Worm (Caenorhabditis elegans) whole organism, late embryonic: ENCODE results near the gene glb-16.

Experiments used
- C08G9.2 ChIP-seq: sonication (generic microtip); optimal IDR thresholded peaks from 2 replicates; lab custom pipeline; 2016; ENCODE audit warnings: mild to moderate bottlenecking, missing genetic modification characterization, moderate library complexity, missing compliant biosample characterization
- F13H6.1 ChIP-seq: sonication (generic microtip); optimal IDR thresholded peaks from 2 replicates; lab custom pipeline; 2016; ENCODE audit warnings: missing genetic modification characterization, missing compliant biosample characterization
- K02D7.2 ChIP-seq: sonication (generic microtip); optimal IDR thresholded peaks from 2 replicates; lab custom pipeline; 2017; ENCODE audit warnings: mild to moderate bottlenecking, missing genetic modification characterization, missing compliant biosample characterization
- K09A11.1 ChIP-seq: sonication (generic microtip); optimal IDR thresholded peaks from 2 replicates; lab custom pipeline; 2017; ENCODE audit warnings: antibody characterized with exemption, mild to moderate bottlenecking, missing genetic modification characterization, missing compliant biosample characterization; ENCODE audit not compliant: insufficient read depth
- T23F11.4 ChIP-seq: fragments of 200-800 bp; sonication (Bioruptor generic); optimal IDR thresholded peaks from 2 replicates; lab custom pipeline; 2018; ENCODE audit warnings: mild to moderate bottlenecking, missing genetic modification characterization, missing compliant biosample characterization
- ama-1 ChIP-seq: fragments of 150-350 bp; optimal IDR thresholded peaks from 2 replicates; lab custom pipeline; 2014
- ceh-14 ChIP-seq: sonication (generic microtip); optimal IDR thresholded peaks from 2 replicates; lab custom pipeline; 2016; ENCODE audit warnings: missing genotype, missing genetic modification characterization, missing compliant biosample characterization
- ceh-18 ChIP-seq: sonication (generic microtip); optimal IDR thresholded peaks from 2 replicates; lab custom pipeline; 2016; ENCODE audit warnings: missing genetic modification characterization, missing compliant biosample characterization
- ceh-30 ChIP-seq: fragments of 150-350 bp; optimal IDR thresholded peaks from 2 replicates; lab custom pipeline; 2014; ENCODE audit warnings: missing biosample characterization, missing genetic modification characterization
- ceh-45 ChIP-seq: fragments of 200-800 bp; sonication (Bioruptor generic); IDR thresholded peaks from 2 replicates; pipeline ENCODE4 v1.3.6; 2022; ENCODE audit warnings: missing genetic modification reagents, missing genetic modification characterization, missing compliant biosample characterization
- dmd-4 ChIP-seq: sonication (generic microtip); optimal IDR thresholded peaks from 2 replicates; lab custom pipeline; 2016; ENCODE audit warnings: borderline replicate concordance, missing genetic modification characterization, missing compliant biosample characterization
- dve-1 ChIP-seq: sonication (generic microtip); optimal IDR thresholded peaks from 2 replicates; lab custom pipeline; 2017; ENCODE audit warnings: antibody characterized with exemption, mild to moderate bottlenecking, missing genetic modification characterization, missing compliant biosample characterization
- elt-2 ChIP-seq: sonication (generic microtip); optimal IDR thresholded peaks from 2 replicates; lab custom pipeline; 2016; ENCODE audit warnings: missing genetic modification reagents, missing genetic modification characterization, missing compliant biosample characterization
- elt-4 ChIP-seq: sonication (generic microtip); optimal IDR thresholded peaks from 2 replicates; lab custom pipeline; 2016; ENCODE audit warnings: missing genetic modification characterization, missing compliant biosample characterization
- fax-1 ChIP-seq: sonication (generic microtip); optimal IDR thresholded peaks from 2 replicates; lab custom pipeline; 2016; ENCODE audit warnings: missing genotype, missing genetic modification characterization, missing compliant biosample characterization
- hlh-13 ChIP-seq: fragments of 200-800 bp; sonication (Bioruptor generic); optimal IDR thresholded peaks from 2 replicates; lab custom pipeline; 2018; ENCODE audit warnings: mild to moderate bottlenecking, missing genetic modification characterization, missing compliant biosample characterization
- hlh-15 ChIP-seq: sonication (generic microtip); optimal IDR thresholded peaks from 2 replicates; lab custom pipeline; 2016; ENCODE audit warnings: missing genetic modification characterization, missing compliant biosample characterization
- hlh-30 ChIP-seq: sonication (generic microtip); optimal IDR thresholded peaks from 2 replicates; lab custom pipeline; 2017; ENCODE audit warnings: antibody characterized with exemption, missing genetic modification characterization, missing compliant biosample characterization; ENCODE audit not compliant: insufficient read depth
- hlh-6 ChIP-seq: sonication (generic microtip); optimal IDR thresholded peaks from 2 replicates; lab custom pipeline; 2016; ENCODE audit warnings: missing genotype, missing genetic modification characterization, missing compliant biosample characterization
- pat-9 ChIP-seq: fragments of 200-800 bp; sonication (Bioruptor generic); optimal IDR thresholded peaks from 2 replicates; lab custom pipeline; 2018; ENCODE audit warnings: mild to moderate bottlenecking, missing genetic modification characterization, moderate library complexity, missing compliant biosample characterization
- pha-2 ChIP-seq: sonication (generic microtip); optimal IDR thresholded peaks from 2 replicates; lab custom pipeline; 2017; ENCODE audit warnings: mild to moderate bottlenecking, missing genetic modification characterization, missing compliant biosample characterization
- pha-4 ChIP-seq: fragments of 150-350 bp; optimal IDR thresholded peaks from 2 replicates; lab custom pipeline; 2018; ENCODE audit warnings: missing biosample characterization, missing genetic modification reagents, missing genetic modification characterization
- pros-1 ChIP-seq: fragments of 150-350 bp; optimal IDR thresholded peaks from 2 replicates; lab custom pipeline; 2014; ENCODE audit warnings: missing biosample characterization, missing genetic modification reagents, missing genetic modification characterization
- rnt-1 ChIP-seq: sonication (generic microtip); optimal IDR thresholded peaks from 2 replicates; lab custom pipeline; 2016; ENCODE audit warnings: missing genetic modification characterization, missing compliant biosample characterization
- syd-9 ChIP-seq: sonication (generic microtip); optimal IDR thresholded peaks from 2 replicates; lab custom pipeline; 2016; ENCODE audit warnings: mild to moderate bottlenecking, missing genetic modification characterization, moderate library complexity, missing compliant biosample characterization
- tbx-2 ChIP-seq: sonication (generic microtip); optimal IDR thresholded peaks from 2 replicates; lab custom pipeline; 2016; ENCODE audit warnings: missing genetic modification characterization, missing compliant biosample characterization
- tbx-7 ChIP-seq: sonication (generic microtip); optimal IDR thresholded peaks from 2 replicates; lab custom pipeline; 2016; ENCODE audit warnings: missing genotype, missing genetic modification characterization, missing compliant biosample characterization
- unc-3 ChIP-seq, 2 experiments: fragments of 200-800 bp in 1 of 2; sonication (Bioruptor generic) in 1 of 2; sonication (generic microtip) in 1 of 2; conservative IDR thresholded peaks in 1 of 2; optimal IDR thresholded peaks in 1 of 2; 2 replicates each; pipeline versions ENCODE4 v1.3.6 to Lab custom; 2016 to 2022; ENCODE audit warnings: missing compliant biosample characterization in 2 of 2, missing genetic modification characterization in 2 of 2, missing genetic modification reagents in 1 of 2
- unc-42 ChIP-seq: sonication (generic microtip); optimal IDR thresholded peaks from 2 replicates; lab custom pipeline; 2016; ENCODE audit warnings: missing genotype, missing genetic modification characterization, missing compliant biosample characterization

The glb-16 gene

DNA sequence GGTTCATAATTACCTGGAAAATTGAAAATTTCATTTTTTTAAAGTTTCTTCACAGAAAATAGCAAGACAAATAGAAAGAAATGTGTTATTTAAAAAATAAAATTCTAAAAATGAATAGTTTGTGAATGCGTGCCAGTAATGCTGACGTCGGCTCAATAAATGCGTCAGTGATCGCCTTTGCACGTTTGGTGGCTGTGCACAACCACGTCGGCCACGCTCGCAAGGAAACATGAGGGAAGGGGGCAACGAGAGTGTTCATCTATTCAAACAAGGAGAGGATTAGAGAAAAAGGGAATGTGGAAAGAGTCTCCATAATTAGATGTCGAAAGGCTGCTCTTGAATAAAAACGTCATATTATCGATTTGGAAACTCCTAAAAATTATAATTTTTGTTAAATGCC is 39.0 kb downstream of the glb-16 start, which contains the start of gene uggt-1 (continued):
- TF ChIP-seq dve-1 (tag; lab: Kevin White, UChicago) (peak; percentile 60), pha-2 (tag; lab: Kevin White, UChicago) (no peak), rnt-1 (tag; lab: Kevin White, UChicago) (peak; percentile 54), tbx-2 (peak; percentile 86), hlh-15 (tag; lab: Kevin White, UChicago) (no peak), T23F11.4 (GFP tag; lab: Kevin White, UChicago) (peak; percentile 52), tbx-7 (tag; lab: Kevin White, UChicago) (no peak), unc-3 (GFP tag; conservative IDR thresholded peaks at IDR 0.05; lab: Robert Waterston, UW) (no peak), unc-3 (tag; optimal IDR thresholded peaks at IDR 0.05; lab: Kevin White, UChicago) (no peak), K02D7.2 (tag; lab: Kevin White, UChicago) (no peak), pros-1 (tag; lab: Kevin White, UChicago) (peak; percentile 86), syd-9 (tag; lab: Kevin White, UChicago) (peak; percentile 26), ceh-14 (tag; lab: Kevin White, UChicago) (peak; percentile 79), F13H6.1 (tag; lab: Kevin White, UChicago) (no peak), pha-4 (tag; lab: Kevin White, UChicago) (no peak), pat-9 (tag; lab: Kevin White, UChicago) (no peak)

DNA sequence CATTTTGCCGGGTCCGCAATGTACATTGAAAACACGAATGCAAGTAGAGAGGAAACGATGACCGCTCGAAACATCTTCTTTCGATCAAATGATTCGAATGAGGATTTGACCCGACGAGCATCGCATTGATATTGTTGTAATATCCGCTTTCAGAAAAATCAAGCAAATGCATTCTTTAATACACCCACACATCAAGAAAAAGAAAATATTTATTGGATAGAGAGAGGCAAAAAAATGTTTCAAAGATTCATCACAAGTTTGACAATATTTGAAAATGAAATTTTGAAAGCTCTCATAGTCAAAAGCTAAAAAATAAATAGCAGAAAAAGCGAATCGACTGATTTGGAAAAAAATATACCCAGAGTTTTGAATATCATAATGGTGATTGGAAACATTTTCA is 44.4 kb downstream of the glb-16 start, which contains the start of gene try-14:
Gene try-14, minus strand, starts transcription at position 101 of the 400 bp plus-strand sequence.
- no peak for TF ChIP-seq elt-4 (tag; lab: Kevin White, UChicago)
- no peak for TF ChIP-seq ceh-18 (tag; lab: Kevin White, UChicago)
- TF ChIP-seq K09A11.1: no peak
- no peak for TF ChIP-seq dmd-4 (tag; lab: Kevin White, UChicago)

DNA sequence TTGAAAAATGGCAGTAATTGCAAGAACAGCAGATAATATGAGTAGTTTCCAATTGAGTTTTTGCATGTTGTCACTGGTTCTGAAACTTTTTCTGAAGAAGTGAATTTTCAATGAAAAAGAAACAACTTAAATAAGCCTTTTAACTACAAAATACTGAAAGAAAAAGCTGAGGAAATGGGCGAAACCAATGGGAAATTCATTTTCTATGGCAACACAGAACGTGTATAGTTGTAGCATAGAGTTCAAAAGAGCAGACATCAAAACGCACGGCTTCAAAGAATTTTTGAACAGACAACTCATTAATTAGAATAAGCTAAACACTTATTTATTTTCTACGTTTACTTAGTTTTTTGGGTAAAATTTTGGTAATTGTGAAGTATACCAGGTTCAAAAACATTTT is 46.9 kb downstream of the glb-16 start, which contains the start of gene F48E3.2:
Gene F48E3.2, minus strand, starts transcription at position 101 of the 400 bp plus-strand sequence.
- no peak for TF ChIP-seq syd-9 (tag; lab: Kevin White, UChicago)
- TF ChIP-seq hlh-13: no peak
- TF ChIP-seq unc-42 (tag; lab: Kevin White, UChicago): no peak
- TF ChIP-seq rnt-1 (tag; lab: Kevin White, UChicago): no peak

DNA sequence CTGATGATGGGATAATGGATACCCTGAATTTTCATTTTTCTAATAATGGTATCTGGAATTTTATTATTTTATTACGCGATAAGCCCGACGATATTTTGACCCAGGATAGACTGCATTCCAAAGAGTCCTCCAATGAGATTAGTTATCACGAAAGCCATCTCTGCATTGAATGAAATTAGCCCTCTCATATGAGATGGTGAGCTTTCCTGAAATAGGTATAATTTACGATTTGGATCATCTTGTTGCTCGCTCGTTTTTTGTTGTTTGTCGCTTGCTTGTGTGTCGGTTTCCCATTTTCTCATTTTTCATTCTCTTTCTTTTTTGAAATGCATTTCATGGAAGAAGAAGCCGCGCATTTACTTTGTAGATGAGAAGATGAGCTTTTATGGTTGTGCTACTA is 48.4 kb downstream of the glb-16 start:
- TF ChIP-seq ceh-45 (no peak), ama-1 (no peak), ceh-14 (tag; lab: Kevin White, UChicago) (no peak), fax-1 (tag; lab: Kevin White, UChicago) (no peak), elt-2 (no peak), C08G9.2 (tag; lab: Kevin White, UChicago) (no peak), hlh-6 (tag; lab: Kevin White, UChicago) (no peak), hlh-30 (tag; lab: Kevin White, UChicago) (no peak), ceh-30 (tag; lab: Kevin White, UChicago) (no peak), tbx-7 (tag; lab: Kevin White, UChicago) (no peak)
